Worm (Caenorhabditis elegans): Measurements from ENCODE around the gene sgt-1.

ce11 chrII:4924729-4925128, 21.1 kb upstream of the sgt-1 start:
- TF ChIP-seq him-1 (tag; optimal IDR thresholded peaks at IDR 0.05) (no peak), dao-5 (tag; optimal IDR thresholded peaks at IDR 0.05) (no peak), W03F9.2 (tag; optimal IDR thresholded peaks at IDR 0.05) (no peak)
